Worm (Caenorhabditis elegans) whole organism, early embryonic: ENCODE data around the gene T21E8.4.

Experiments used
- B0310.2 ChIP-seq: sonication (generic microtip); optimal IDR thresholded peaks from 2 replicates; lab custom pipeline; 2016; ENCODE audit warnings: mild to moderate bottlenecking, missing genetic modification characterization, missing compliant biosample characterization
- F13C5.2 ChIP-seq: sonication (generic microtip); optimal IDR thresholded peaks from 2 replicates; lab custom pipeline; 2017; ENCODE audit warnings: mild to moderate bottlenecking, missing genetic modification characterization, inconsistent platforms, missing compliant biosample characterization
- aly-1 ChIP-seq: sonication (generic microtip); optimal IDR thresholded peaks from 2 replicates; lab custom pipeline; 2016; ENCODE audit warnings: missing genetic modification characterization, missing compliant biosample characterization
- ama-1 ChIP-seq: fragments of 150-350 bp; optimal IDR thresholded peaks from 2 replicates; lab custom pipeline; 2014
- ceh-13 ChIP-seq: fragments of 200-800 bp; sonication (Bioruptor generic); optimal IDR thresholded peaks from 2 replicates; lab custom pipeline; 2018; ENCODE audit warnings: mild to moderate bottlenecking, missing genetic modification characterization, missing compliant biosample characterization
- ceh-36 ChIP-seq: sonication (generic microtip); optimal IDR thresholded peaks from 2 replicates; lab custom pipeline; 2016; ENCODE audit warnings: missing genetic modification characterization, inconsistent platforms, missing compliant biosample characterization
- ets-7 ChIP-seq: sonication (generic microtip); optimal IDR thresholded peaks from 2 replicates; lab custom pipeline; 2016; ENCODE audit warnings: missing genotype, missing genetic modification characterization, missing compliant biosample characterization
- flt-1 ChIP-seq: fragments of 200-800 bp; sonication (Bioruptor generic); IDR thresholded peaks from 2 replicates; pipeline ENCODE4 v1.3.6; 2022; ENCODE audit warnings: missing genetic modification characterization, missing compliant biosample characterization
- hmbx-1 ChIP-seq: sonication (generic microtip); optimal IDR thresholded peaks from 2 replicates; lab custom pipeline; 2016; ENCODE audit warnings: mild to moderate bottlenecking, missing genetic modification characterization, missing compliant biosample characterization
- hmg-4 ChIP-seq: fragments of 200-800 bp; sonication (Bioruptor generic); optimal IDR thresholded peaks from 2 replicates; lab custom pipeline; 2018; ENCODE audit warnings: mild to moderate bottlenecking, missing genetic modification characterization, missing compliant biosample characterization
- hnd-1 ChIP-seq: sonication (generic microtip); optimal IDR thresholded peaks from 2 replicates; lab custom pipeline; 2016; ENCODE audit warnings: missing genetic modification characterization, missing compliant biosample characterization
- pes-1 ChIP-seq: fragments of 200-800 bp; sonication (Bioruptor generic); IDR thresholded peaks from 2 replicates; pipeline ENCODE4 v1.3.6; 2022; ENCODE audit warnings: missing genetic modification reagents, missing genetic modification characterization, missing compliant biosample characterization
- scrt-1 ChIP-seq: fragments of 200-800 bp; sonication (Bioruptor generic); IDR thresholded peaks from 2 replicates; pipeline ENCODE4 v1.3.6; 2022; ENCODE audit warnings: missing genetic modification characterization, missing compliant biosample characterization
- sea-1 ChIP-seq: fragments of 200-800 bp; sonication (Bioruptor generic); conservative IDR thresholded peaks from 2 replicates; pipeline ENCODE4 v1.3.6; 2022; ENCODE audit warnings: missing genetic modification characterization, missing compliant biosample characterization
- tbx-11 ChIP-seq: fragments of 200-800 bp; sonication (Bioruptor generic); IDR thresholded peaks from 2 replicates; pipeline ENCODE4 v1.3.6; 2022; ENCODE audit warnings: missing genetic modification characterization, missing compliant biosample characterization
- tbx-37 ChIP-seq: fragments of 200-800 bp; sonication (Bioruptor generic); conservative IDR thresholded peaks from 2 replicates; pipeline ENCODE4 v1.3.6; 2022; ENCODE audit warnings: missing genetic modification reagents, missing genetic modification characterization, missing compliant biosample characterization
- tra-4 ChIP-seq: sonication (generic microtip); optimal IDR thresholded peaks from 2 replicates; lab custom pipeline; 2017; ENCODE audit warnings: missing genetic modification characterization, missing compliant biosample characterization

Gene T21E8.4

ce11 chrX:10880509-10880908 lies at the start of gene T21E8.4:
TSS of gene T21E8.4 (plus strand) at chrX:10880809.
- TF ChIP-seq hnd-1 (tag; lab: Kevin White, UChicago) (no peak), ceh-13 (GFP tag; lab: Kevin White, UChicago) (no peak), B0310.2 (tag; lab: Kevin White, UChicago) (no peak), aly-1 (tag; lab: Kevin White, UChicago) (no peak), ama-1 (lab: Kevin White, UChicago) (no peak), flt-1 (GFP tag; lab: Robert Waterston, UW) (no peak), ets-7 (tag; lab: Kevin White, UChicago) (no peak), tra-4 (no peak), hmbx-1 (no peak), F13C5.2 (tag; lab: Kevin White, UChicago) (no peak), ceh-36 (tag; lab: Kevin White, UChicago) (no peak), sea-1 (GFP tag; lab: Robert Waterston, UW) (no peak), scrt-1 (no peak)

ce11 chrX:10834568-10834967 lies 46.0 kb upstream of the T21E8.4 start:
- TF ChIP-seq pes-1 (no peak), aly-1 (tag; lab: Kevin White, UChicago) (no peak), tbx-37 (GFP tag; lab: Robert Waterston, UW) (no peak), sea-1 (GFP tag; lab: Robert Waterston, UW) (no peak), tbx-11 (GFP tag; lab: Robert Waterston, UW) (no peak), ceh-36 (tag; lab: Kevin White, UChicago) (no peak), ets-7 (tag; lab: Kevin White, UChicago) (no peak), hmbx-1 (no peak), B0310.2 (tag; lab: Kevin White, UChicago) (no peak), flt-1 (GFP tag; lab: Robert Waterston, UW) (no peak), scrt-1 (no peak), hmg-4 (GFP tag; lab: Kevin White, UChicago) (no peak), ceh-13 (GFP tag; lab: Kevin White, UChicago) (no peak)

ce11 chrX:10837609-10838008 lies 43.0 kb upstream of the T21E8.4 start:
- no peak for TF ChIP-seq aly-1 (tag; lab: Kevin White, UChicago)
- TF ChIP-seq hnd-1 (tag; lab: Kevin White, UChicago) = no peak
- TF ChIP-seq F13C5.2 (tag; lab: Kevin White, UChicago) = no peak
- TF ChIP-seq ceh-13 (GFP tag; lab: Kevin White, UChicago) = no peak
- TF ChIP-seq pes-1 = no peak
- peak; percentile 26 for TF ChIP-seq ceh-36 (tag; lab: Kevin White, UChicago)
- TF ChIP-seq hmg-4 (GFP tag; lab: Kevin White, UChicago) = no peak

- TF ChIP-seq ets-7 (tag; lab: Kevin White, UChicago) (no peak), tbx-11 (GFP tag; lab: Robert Waterston, UW) (no peak)
Observed at ce11 chrX:10838550-10838949, 42.1 kb upstream of the T21E8.4 start, which contains the start of gene plc-1. TSS of gene plc-1 (minus strand) at chrX:10838650.

- TF ChIP-seq F13C5.2 (tag; lab: Kevin White, UChicago) (no peak), hmg-4 (GFP tag; lab: Kevin White, UChicago) (no peak), pes-1 (0 out of 2 replicates have a peak, but pooled peaks have one; percentile 35), tbx-11 (GFP tag; lab: Robert Waterston, UW) (no peak), ets-7 (tag; lab: Kevin White, UChicago) (no peak), flt-1 (GFP tag; lab: Robert Waterston, UW) (no peak), hnd-1 (tag; lab: Kevin White, UChicago) (no peak), ceh-13 (GFP tag; lab: Kevin White, UChicago) (no peak), sea-1 (GFP tag; lab: Robert Waterston, UW) (no peak), ceh-36 (tag; lab: Kevin White, UChicago) (peak; percentile 43)
Observed at ce11 chrX:10844137-10844536, 36.5 kb upstream of the T21E8.4 start.

ce11 chrX:10844602-10845354 lies 35.8 kb upstream of the T21E8.4 start, which contains the start of gene C05A9.2:
TSS of gene C05A9.2 (minus strand) at chrX:10844674.
- TF ChIP-seq hnd-1 (tag; lab: Kevin White, UChicago) (no peak), ceh-36 (tag; lab: Kevin White, UChicago) (peak; percentile 19)

ce11 chrX:10846898-10847297 lies 33.7 kb upstream of the T21E8.4 start:
- TF ChIP-seq ceh-36 (tag; lab: Kevin White, UChicago) (no peak), aly-1 (tag; lab: Kevin White, UChicago) (no peak), ets-7 (tag; lab: Kevin White, UChicago) (no peak), ceh-13 (GFP tag; lab: Kevin White, UChicago) (no peak), ama-1 (lab: Kevin White, UChicago) (no peak), pes-1 (no peak), hmbx-1 (no peak)

ce11 chrX:10851202-10851601 lies 29.4 kb upstream of the T21E8.4 start:
- TF ChIP-seq hnd-1 (tag; lab: Kevin White, UChicago) (no peak), B0310.2 (tag; lab: Kevin White, UChicago) (no peak), pes-1 (no peak)
